Worm (Caenorhabditis elegans): ENCODE results near the gene skat-1.
A peak's percentile ranks its signal among the peaks of the same experiment; 100 is the strongest.

skat-1 gene

DNA sequence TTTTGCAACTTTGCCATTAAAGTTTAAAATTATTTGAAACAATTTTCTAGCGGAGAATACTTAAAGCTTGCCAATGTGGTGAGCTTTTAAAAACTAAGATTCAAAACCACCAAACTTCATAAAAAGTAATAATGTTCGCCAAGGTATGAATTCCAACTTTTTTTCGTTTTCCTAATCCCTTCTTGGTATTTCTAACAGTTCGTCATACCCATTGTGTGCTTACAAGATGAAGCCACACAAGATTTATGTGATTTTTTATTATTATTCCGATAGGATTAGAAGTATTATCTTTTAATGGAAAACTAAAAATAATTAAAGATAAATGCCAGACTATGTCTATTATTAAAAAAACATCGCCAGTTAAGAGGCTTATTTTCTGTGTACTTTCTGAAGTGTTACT lies 8.5 kb downstream of the skat-1 start:
- TF ChIP-seq mdl-1 (tag; optimal IDR thresholded peaks at IDR 0.05) = no peak
- no peak for TF ChIP-seq dmd-4 (tag; optimal IDR thresholded peaks at IDR 0.05)
- no peak for TF ChIP-seq Y55F3AM.14 (GFP tag; optimal IDR thresholded peaks at IDR 0.05)

DNA sequence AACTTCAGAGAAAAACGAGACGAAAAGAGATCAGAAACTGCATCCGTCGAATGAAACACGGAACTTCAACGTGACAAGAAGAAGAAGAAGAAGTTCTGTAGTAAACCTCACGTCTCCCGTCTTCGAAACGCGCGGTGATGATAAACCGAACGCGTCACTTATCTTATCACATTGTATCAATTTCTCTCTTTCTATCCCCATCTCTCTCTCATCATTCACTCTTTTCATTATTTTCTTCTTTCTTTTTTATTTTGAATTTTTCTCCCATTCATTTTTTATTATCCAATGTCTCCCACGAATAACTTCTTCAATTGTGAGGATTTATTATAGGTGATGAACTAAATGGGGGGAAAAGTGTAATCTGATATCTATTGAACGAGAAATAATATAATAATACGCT lies 9.7 kb downstream of the skat-1 start:
- TF ChIP-seq nhr-11 (tag; optimal IDR thresholded peaks at IDR 0.05) = no peak
- peak in 1 of 2 experiments; percentile 41 for TF ChIP-seq mdl-1 (tag; optimal IDR thresholded peaks at IDR 0.05)
- peak; percentile 23 for TF ChIP-seq sem-4 (tag; optimal IDR thresholded peaks at IDR 0.05)
- TF ChIP-seq mab-5 (tag; optimal IDR thresholded peaks at IDR 0.05) = no peak
- no peak for TF ChIP-seq elt-1 (tag; optimal IDR thresholded peaks at IDR 0.05)
- no peak for TF ChIP-seq lin-11 (tag; optimal IDR thresholded peaks at IDR 0.05)
- no peak for TF ChIP-seq ama-1 (optimal IDR thresholded peaks at IDR 0.05)
- TF ChIP-seq dmd-4 (tag; optimal IDR thresholded peaks at IDR 0.05) = no peak
- peak; percentile 64 for TF ChIP-seq crh-2 (tag; optimal IDR thresholded peaks at IDR 0.05)
- TF ChIP-seq R02D3.7 (tag; optimal IDR thresholded peaks at IDR 0.05) = no peak
- no peak for TF ChIP-seq ztf-1 (GFP tag; conservative IDR thresholded peaks at IDR 0.05)
- no peak for TF ChIP-seq F13H6.1 (tag; optimal IDR thresholded peaks at IDR 0.05)
- TF ChIP-seq nhr-129 (tag; optimal IDR thresholded peaks at IDR 0.05) = peak; percentile 28
- TF ChIP-seq nhr-12 (tag; optimal IDR thresholded peaks at IDR 0.05) = no peak
- TF ChIP-seq lin-13 (GFP tag; optimal IDR thresholded peaks at IDR 0.05) = peak; percentile 21
- no peak for TF ChIP-seq ceh-16 (tag; optimal IDR thresholded peaks at IDR 0.05)
- peak; percentile 85 for TF ChIP-seq nhr-25 (tag; optimal IDR thresholded peaks at IDR 0.05)
- no peak for TF ChIP-seq peb-1 (tag; optimal IDR thresholded peaks at IDR 0.05)
- TF ChIP-seq snpc-4 (tag; optimal IDR thresholded peaks at IDR 0.05) = no peak
- peak; percentile 36 for TF ChIP-seq egl-27 (tag; optimal IDR thresholded peaks at IDR 0.05)
- no peak for TF ChIP-seq skn-1 (tag; optimal IDR thresholded peaks at IDR 0.05)
- no peak for TF ChIP-seq ZK546.5 (tag; optimal IDR thresholded peaks at IDR 0.05)
- no peak for TF ChIP-seq nhr-23 (tag; optimal IDR thresholded peaks at IDR 0.05)
- no peak for TF ChIP-seq nhr-10 (tag; optimal IDR thresholded peaks at IDR 0.05)
- peak in 1 of 2 experiments; percentile 38 for TF ChIP-seq lsy-2 (tag; optimal IDR thresholded peaks at IDR 0.05)
- TF ChIP-seq unc-39 (tag; optimal IDR thresholded peaks at IDR 0.05) = no peak
- no peak for TF ChIP-seq ztf-4 (tag; optimal IDR thresholded peaks at IDR 0.05)
- peak; percentile 87 for TF ChIP-seq nhr-21 (tag; optimal IDR thresholded peaks at IDR 0.05)
- TF ChIP-seq mbf-1 (tag; optimal IDR thresholded peaks at IDR 0.05) = no peak
- TF ChIP-seq C34F6.9 (tag; optimal IDR thresholded peaks at IDR 0.05) = peak; percentile 38
- TF ChIP-seq fos-1 (tag; optimal IDR thresholded peaks at IDR 0.05) = peak; percentile 64
- no peak for TF ChIP-seq ztf-11 (tag; optimal IDR thresholded peaks at IDR 0.05)
- no peak for TF ChIP-seq ceh-82 (tag; optimal IDR thresholded peaks at IDR 0.05)
- TF ChIP-seq Y55F3AM.14 (GFP tag; optimal IDR thresholded peaks at IDR 0.05) = no peak
- TF ChIP-seq nhr-6 (tag; optimal IDR thresholded peaks at IDR 0.05) = peak; percentile 42
- TF ChIP-seq blmp-1 (tag; optimal IDR thresholded peaks at IDR 0.05; ENCODE audit: insufficient read depth) = peak; percentile 78
- no peak for TF ChIP-seq elt-3 (tag; optimal IDR thresholded peaks at IDR 0.05)
- TF ChIP-seq unc-55 (GFP tag; optimal IDR thresholded peaks at IDR 0.05) = no peak
- no peak for TF ChIP-seq zag-1 (tag; optimal IDR thresholded peaks at IDR 0.05)
- peak; percentile 65 for TF ChIP-seq sma-3 (GFP tag; optimal IDR thresholded peaks at IDR 0.05)
- no peak for TF ChIP-seq nhr-237 (tag; optimal IDR thresholded peaks at IDR 0.05)
- no peak for TF ChIP-seq nhr-77 (tag; optimal IDR thresholded peaks at IDR 0.05)
- no peak for TF ChIP-seq gmeb-1 (tag; optimal IDR thresholded peaks at IDR 0.05)
- TF ChIP-seq sma-9 (GFP tag; optimal IDR thresholded peaks at IDR 0.05) = peak; percentile 60
- no peak for TF ChIP-seq sma-9 (tag; optimal IDR thresholded peaks at IDR 0.05)
- no peak for TF ChIP-seq alr-1 (tag; optimal IDR thresholded peaks at IDR 0.05)
- no peak for TF ChIP-seq unc-62 (GFP tag; optimal IDR thresholded peaks at IDR 0.05)
- TF ChIP-seq aly-2 (tag; optimal IDR thresholded peaks at IDR 0.05) = no peak
- TF ChIP-seq lin-39 (tag; optimal IDR thresholded peaks at IDR 0.05) = no peak
